Worm (Caenorhabditis elegans) whole organism, L1 larva: ENCODE data around the gene egl-15.

Experiments
- alr-1 ChIP-seq: fragments of 200-800 bp; sonication (Bioruptor generic); optimal IDR thresholded peaks from 2 replicates; lab custom pipeline; 2018; ENCODE audit warnings: borderline replicate concordance, mild to moderate bottlenecking, missing genetic modification characterization, missing compliant biosample characterization
- ama-1 ChIP-seq: fragments of 150-350 bp; optimal IDR thresholded peaks from 2 replicates; lab custom pipeline; 2014
- ceh-82 ChIP-seq, 3 experiments: fragments of 150-350 bp in 1 of 3; sonication (generic microtip) in 2 of 3; optimal IDR thresholded peaks; 2 replicates each; lab custom pipeline; 2014 to 2017; ENCODE audit warnings: missing biosample characterization in 3 of 3, missing genetic modification characterization in 3 of 3
- lin-14 ChIP-seq: fragments of 200-800 bp; sonication (Bioruptor generic); optimal IDR thresholded peaks from 2 replicates; lab custom pipeline; 2018; ENCODE audit warnings: mild to moderate bottlenecking, missing genetic modification characterization, moderate library complexity, missing compliant biosample characterization
- lin-35 ChIP-seq, 2 experiments: fragments of 150-350 bp; optimal IDR thresholded peaks; 2 replicates each; lab custom pipeline; 2014; ENCODE audit warnings: missing biosample characterization in 2 of 2, missing genetic modification characterization in 2 of 2, missing genetic modification reagents in 2 of 2
- nhr-11 ChIP-seq: fragments of 150-350 bp; optimal IDR thresholded peaks from 2 replicates; lab custom pipeline; 2014; ENCODE audit warnings: missing biosample characterization, missing genetic modification characterization
- nhr-237 ChIP-seq: fragments of 150-350 bp; optimal IDR thresholded peaks from 2 replicates; lab custom pipeline; 2014; ENCODE audit warnings: missing biosample characterization, missing genetic modification characterization
- nhr-28 ChIP-seq: fragments of 150-350 bp; optimal IDR thresholded peaks from 2 replicates; lab custom pipeline; 2014; ENCODE audit warnings: missing biosample characterization, missing genetic modification characterization
- pag-3 ChIP-seq: sonication (generic microtip); optimal IDR thresholded peaks from 2 replicates; lab custom pipeline; 2017; ENCODE audit warnings: missing genetic modification characterization, mild to moderate bottlenecking, missing compliant biosample characterization, antibody characterized with exemption, borderline replicate concordance; ENCODE audit not compliant: insufficient read depth
- unc-62 ChIP-seq: fragments of 150-350 bp; optimal IDR thresholded peaks from 2 replicates; lab custom pipeline; 2014; ENCODE audit warnings: missing biosample characterization, missing genetic modification reagents, missing genetic modification characterization
- unc-98 ChIP-seq: fragments of 200-800 bp; sonication (Bioruptor generic); IDR thresholded peaks from 2 replicates; pipeline ENCODE4 v1.3.6; 2022; ENCODE audit warnings: missing genetic modification characterization, missing compliant biosample characterization
- ztf-11 ChIP-seq, 2 experiments: sonication (generic microtip); optimal IDR thresholded peaks; 2 replicates each; lab custom pipeline; 2016 to 2017; ENCODE audit warnings: missing genetic modification characterization in 2 of 2, missing biosample characterization in 1 of 2, missing compliant biosample characterization in 1 of 2

DNA sequence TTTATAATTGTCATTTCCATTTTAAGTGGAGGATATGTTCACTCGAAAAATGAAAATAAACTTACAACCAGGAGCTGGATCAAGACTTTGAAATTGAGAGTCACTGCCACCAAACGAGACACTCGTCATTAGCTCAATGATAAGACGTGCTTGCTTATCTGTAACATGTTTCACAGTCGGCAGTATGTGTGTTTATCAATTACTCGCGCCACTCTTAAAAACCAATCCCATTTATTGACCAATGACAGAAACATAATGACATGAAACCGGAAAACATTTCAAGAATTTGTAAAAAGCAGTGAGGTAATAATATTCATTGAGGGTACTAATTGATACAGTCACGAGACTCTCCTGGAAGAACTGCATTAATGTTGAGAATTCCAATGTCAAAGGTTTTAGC is 8.1 kb upstream of the egl-15 start, which contains the start of gene del-5:
- TF ChIP-seq unc-62, result no peak
- TF ChIP-seq pag-3 (tag; lab: Kevin White, UChicago), result no peak
- TF ChIP-seq lin-35 (GFP tag; optimal IDR thresholded peaks at IDR 0.05; lab: Kevin White, UChicago), result peak in 1 of 2 experiments; percentile 32
- no peak for TF ChIP-seq nhr-237 (tag; lab: Kevin White, UChicago)
- no peak for TF ChIP-seq alr-1 (tag; lab: Kevin White, UChicago)
- TF ChIP-seq nhr-28 (tag; lab: Kevin White, UChicago), result no peak
- TF ChIP-seq ceh-82 (tag; optimal IDR thresholded peaks at IDR 0.05; lab: Kevin White, UChicago), result no peak
- no peak for TF ChIP-seq lin-14
- no peak for TF ChIP-seq ztf-11 (tag; optimal IDR thresholded peaks at IDR 0.05; lab: Kevin White, UChicago)
- TF ChIP-seq nhr-11, result no peak
- no peak for TF ChIP-seq ama-1 (lab: Kevin White, UChicago)
- TF ChIP-seq unc-98 (GFP tag; lab: Robert Waterston, UW), result no peak
